Worm (Caenorhabditis elegans): ENCODE measurements around the gene ntr-2.

DNA sequence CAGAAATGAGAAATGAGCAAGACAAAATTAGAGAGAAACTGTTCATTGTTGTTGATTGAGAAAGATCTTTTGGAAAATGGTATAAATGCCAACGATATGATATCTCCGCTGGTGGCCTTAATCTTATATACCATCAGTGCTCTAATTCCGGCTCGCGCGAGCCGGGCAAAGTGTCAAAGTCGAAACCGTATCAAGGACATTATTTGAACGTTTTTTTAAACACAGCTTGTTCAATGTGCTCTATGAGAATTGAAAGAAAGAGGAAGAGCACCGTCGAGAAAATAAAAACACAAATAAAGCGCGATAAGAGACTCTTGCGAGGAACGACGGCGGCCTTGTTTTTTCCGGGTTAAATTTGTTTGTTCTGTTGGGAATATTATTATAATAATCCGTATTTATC lies 32.7 kb upstream of the ntr-2 start, which contains the start of gene idpp-3:
- TF ChIP-seq mab-9 (GFP tag; IDR thresholded peaks at IDR 0.05): no peak
- TF ChIP-seq ceh-82 (tag; optimal IDR thresholded peaks at IDR 0.05): no peak
- TF ChIP-seq sox-4 (tag; optimal IDR thresholded peaks at IDR 0.05): no peak
- no peak for TF ChIP-seq pqm-1 (tag; optimal IDR thresholded peaks at IDR 0.05)
- no peak for TF ChIP-seq efl-1 (optimal IDR thresholded peaks at IDR 0.05)
- TF ChIP-seq efl-1 (GFP tag; optimal IDR thresholded peaks at IDR 0.05 in 1 of 2): peak in 1 of 2 experiments; percentile 84
- TF ChIP-seq lin-39 (tag; optimal IDR thresholded peaks at IDR 0.05): no peak
- no peak for TF ChIP-seq mdl-1 (tag; optimal IDR thresholded peaks at IDR 0.05)
- TF ChIP-seq isw-1 (GFP tag; IDR thresholded peaks at IDR 0.05): no peak
- no peak for TF ChIP-seq aly-2 (tag; optimal IDR thresholded peaks at IDR 0.05)
